Worm (Caenorhabditis elegans) whole organism, early embryonic: ENCODE measurements around the gene elo-6.

Experiments
- ama-1 ChIP-seq: fragments of 150-350 bp; optimal IDR thresholded peaks from 2 replicates; lab custom pipeline; 2014
- sea-1 ChIP-seq: fragments of 200-800 bp; sonication (Bioruptor generic); conservative IDR thresholded peaks from 2 replicates; pipeline ENCODE4 v1.3.6; 2022; ENCODE audit warnings: missing genetic modification characterization, missing compliant biosample characterization
- tbx-11 ChIP-seq: fragments of 200-800 bp; sonication (Bioruptor generic); IDR thresholded peaks from 2 replicates; pipeline ENCODE4 v1.3.6; 2022; ENCODE audit warnings: missing genetic modification characterization, missing compliant biosample characterization
- tbx-37 ChIP-seq: fragments of 200-800 bp; sonication (Bioruptor generic); conservative IDR thresholded peaks from 2 replicates; pipeline ENCODE4 v1.3.6; 2022; ENCODE audit warnings: missing genetic modification reagents, missing genetic modification characterization, missing compliant biosample characterization
- tra-4 ChIP-seq: sonication (generic microtip); optimal IDR thresholded peaks from 2 replicates; lab custom pipeline; 2017; ENCODE audit warnings: missing genetic modification characterization, missing compliant biosample characterization

- TF ChIP-seq ama-1 (no peak), tbx-37 (GFP tag; lab: Robert Waterston, UW) (no peak), sea-1 (GFP tag; lab: Robert Waterston, UW) (no peak), tbx-11 (GFP tag; lab: Robert Waterston, UW) (no peak), tra-4 (tag; lab: Kevin White, UChicago) (no peak)
Measured at ce11 chrIV:5369414-5369813, 18.9 kb downstream of the elo-6 start, which contains the start of gene F41H10.3.
